Fruit fly (Drosophila melanogaster): ENCODE measurements around the gene CG33648.

Gene CG33648

DNA sequence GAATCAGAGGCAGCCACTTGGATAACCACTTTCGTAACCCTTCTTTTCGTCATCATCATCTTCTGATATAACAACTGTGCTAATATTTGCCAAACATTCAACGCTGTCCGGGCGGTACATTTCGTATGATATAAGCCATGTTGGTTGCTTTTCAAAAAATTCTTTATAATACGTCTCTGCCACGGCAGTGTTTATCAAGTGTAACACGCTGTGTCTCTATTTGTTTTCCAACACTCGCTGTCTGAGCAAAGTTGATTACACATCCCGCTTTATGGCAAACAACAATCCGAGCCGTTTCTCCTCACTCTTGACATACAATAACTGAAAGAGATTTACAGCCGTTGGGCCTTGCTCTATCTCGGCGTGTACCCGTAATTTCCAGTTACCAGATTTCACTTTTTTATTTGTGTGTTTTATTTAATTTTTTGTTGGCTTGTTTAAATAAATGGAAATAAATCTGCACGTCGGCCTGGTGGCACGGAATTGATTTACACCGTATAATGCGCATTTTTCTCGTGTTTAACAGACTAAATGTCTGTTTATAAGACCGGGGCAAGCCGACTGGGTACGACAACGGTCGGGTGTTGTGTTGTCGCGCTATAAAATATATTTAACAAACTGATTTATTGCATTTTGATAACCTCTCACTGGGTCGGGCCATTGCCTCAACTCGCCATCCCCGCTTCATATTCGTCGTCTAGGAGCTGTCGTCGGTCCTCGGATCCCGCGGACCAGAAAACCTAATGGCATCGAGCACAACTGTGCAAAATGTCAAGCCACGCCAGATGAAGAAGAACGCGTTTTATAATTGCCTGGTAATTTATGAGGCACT is 18.9 kb upstream of the CG33648 start (continued):
- peak; percentile 82 for TF ChIP-seq Hey (tag; optimal IDR thresholded peaks at IDR 0.05)
- peak; percentile 59 for TF ChIP-seq exex (tag; optimal IDR thresholded peaks at IDR 0.05)
- peak; percentile 73 for TF ChIP-seq grau (tag; optimal IDR thresholded peaks at IDR 0.05)
- TF ChIP-seq bcd (GFP tag; optimal IDR thresholded peaks at IDR 0.05), result peak; percentile 87
- TF ChIP-seq CG32772 (GFP tag; IDR thresholded peaks at IDR 0.05), result peak; percentile 61
- TF ChIP-seq MESR4 (GFP tag; optimal IDR thresholded peaks at IDR 0.05), result peak; percentile 38
- TF ChIP-seq luna (GFP tag; optimal IDR thresholded peaks at IDR 0.05), result peak; percentile 74
- TF ChIP-seq gt (GFP tag; IDR thresholded peaks at IDR 0.05), result peak; percentile 57; the same call in 1 of the 2 replicates
- TF ChIP-seq CG12744 (GFP tag; optimal IDR thresholded peaks at IDR 0.05), result peak; percentile 87
- TF ChIP-seq CG4282 (GFP tag; optimal IDR thresholded peaks at IDR 0.05), result peak; percentile 85
- peak; percentile 90 for TF ChIP-seq CG4707 (GFP tag; optimal IDR thresholded peaks at IDR 0.05)
- peak; percentile 80 for TF ChIP-seq CG16863 (GFP tag; optimal IDR thresholded peaks at IDR 0.05)
- TF ChIP-seq D19A (tag; optimal IDR thresholded peaks at IDR 0.05), result peak; percentile 75
- TF ChIP-seq sd (tag; optimal IDR thresholded peaks at IDR 0.05), result peak; percentile 69
- peak; percentile 65 for TF ChIP-seq az2 (GFP tag; optimal IDR thresholded peaks at IDR 0.05)
- peak; percentile 6; the same call in 1 of the 2 replicates for TF ChIP-seq CG4404 (GFP tag; IDR thresholded peaks at IDR 0.05)
- TF ChIP-seq CG8359 (GFP tag; optimal IDR thresholded peaks at IDR 0.05; ENCODE audit: borderline replicate concordance), result peak; percentile 82
- TF ChIP-seq CG10431 (GFP tag; optimal IDR thresholded peaks at IDR 0.05), result peak; percentile 82
- TF ChIP-seq z (GFP tag; IDR thresholded peaks at IDR 0.05), result peak; percentile 66; the same call in 2 of the 3 replicates
- peak; percentile 84 for TF ChIP-seq Atf3 (GFP tag; optimal IDR thresholded peaks at IDR 0.05)
- TF ChIP-seq NfI (GFP tag; optimal IDR thresholded peaks at IDR 0.05), result peak; percentile 78
- peak; percentile 83; the same call in 1 of the 2 replicates for TF ChIP-seq CG14014 (GFP tag; IDR thresholded peaks at IDR 0.05)
- TF ChIP-seq Nf-YC (tag; optimal IDR thresholded peaks at IDR 0.05), result no peak
- peak; percentile 89 for TF ChIP-seq NK7.1 (GFP tag; optimal IDR thresholded peaks at IDR 0.05)
- peak; percentile 85 for TF ChIP-seq dmrt11E (tag; optimal IDR thresholded peaks at IDR 0.05)
- TF ChIP-seq Trl (optimal IDR thresholded peaks at IDR 0.05), result no peak
- peak; percentile 97 for TF ChIP-seq Trl (GFP tag; optimal IDR thresholded peaks at IDR 0.05)
- peak; percentile 92 for TF ChIP-seq Bteb2 (GFP tag; optimal IDR thresholded peaks at IDR 0.05)
- TF ChIP-seq H2.0 (GFP tag; IDR thresholded peaks at IDR 0.05), result peak; percentile 61
- no peak for TF ChIP-seq Dip2 (GFP tag; IDR thresholded peaks at IDR 0.05)
- peak; percentile 82 for TF ChIP-seq salm (tag; optimal IDR thresholded peaks at IDR 0.05)
- TF ChIP-seq CG33213 (GFP tag; optimal IDR thresholded peaks at IDR 0.05), result peak; percentile 91
- TF ChIP-seq C15 (GFP tag; IDR thresholded peaks at IDR 0.05), result 0 out of 3 replicates have a peak, but pooled peaks have one; percentile 9
- peak; percentile 86 for TF ChIP-seq CG14710 (tag; optimal IDR thresholded peaks at IDR 0.05)
- peak; percentile 76 for TF ChIP-seq CG1647 (GFP tag; optimal IDR thresholded peaks at IDR 0.05)
- no peak for TF ChIP-seq ssp (GFP tag; IDR thresholded peaks at IDR 0.05)
- peak; percentile 90 for TF ChIP-seq CG2678 (tag; optimal IDR thresholded peaks at IDR 0.05)
- TF ChIP-seq psq (GFP tag; optimal IDR thresholded peaks at IDR 0.05), result peak; percentile 71
- peak; percentile 94 for TF ChIP-seq CG18599 (GFP tag; optimal IDR thresholded peaks at IDR 0.05)
- peak; percentile 76 for TF ChIP-seq CG2712 (tag; optimal IDR thresholded peaks at IDR 0.05)
- TF ChIP-seq CG3847 (GFP tag; IDR thresholded peaks at IDR 0.05), result peak; percentile 55
- TF ChIP-seq NC2β (GFP tag; optimal IDR thresholded peaks at IDR 0.05), result peak; percentile 91
- TF ChIP-seq CG4328 (GFP tag; optimal IDR thresholded peaks at IDR 0.05), result peak; percentile 83
- peak; percentile 78 for TF ChIP-seq CG4854 (GFP tag; optimal IDR thresholded peaks at IDR 0.05)
- peak; percentile 89 for TF ChIP-seq sqz (GFP tag; optimal IDR thresholded peaks at IDR 0.05)
- TF ChIP-seq CG30403 (GFP tag; optimal IDR thresholded peaks at IDR 0.05), result peak; percentile 66
- peak; percentile 48 for TF ChIP-seq gro (GFP tag; optimal IDR thresholded peaks at IDR 0.05)
- peak; percentile 71 for TF ChIP-seq CG12155 (GFP tag; optimal IDR thresholded peaks at IDR 0.05)
- no peak for TF ChIP-seq hth (optimal IDR thresholded peaks at IDR 0.05)
- TF ChIP-seq her (GFP tag; optimal IDR thresholded peaks at IDR 0.05), result peak; percentile 92

Data from whole organism, embryonic.